Fruit fly (Drosophila melanogaster) whole organism, embryonic: ENCODE data around the gene CG7766.
A peak's percentile ranks its signal among the peaks of the same experiment; 100 is the strongest.

ENCODE experiments used
- Atf-2 ChIP-seq: fragments of 200-800 bp; sonication (Bioruptor generic); optimal IDR thresholded peaks from 2 replicates; lab custom pipeline; 2016; ENCODE audit warnings: missing biosample characterization, missing genetic modification characterization
- CG10209 ChIP-seq: fragments of 200-800 bp; sonication (Bioruptor generic); optimal IDR thresholded peaks from 3 replicates; lab custom pipeline; 2017; ENCODE audit warnings: missing biosample characterization, mild to moderate bottlenecking, missing genetic modification characterization, missing genetic modification reagents
- CG10267 ChIP-seq: fragments of 200-800 bp; sonication (Bioruptor generic); optimal IDR thresholded peaks from 2 replicates; lab custom pipeline; 2018; ENCODE audit warnings: missing biosample characterization, mild to moderate bottlenecking, missing genetic modification characterization, moderate library complexity
- CG10274 ChIP-seq: fragments of 200-800 bp; sonication (Bioruptor generic); optimal IDR thresholded peaks from 3 replicates; lab custom pipeline; 2017; ENCODE audit warnings: missing biosample characterization, mild to moderate bottlenecking, missing genetic modification characterization
- CG10321 ChIP-seq: fragments of 200-800 bp; sonication (Bioruptor generic); IDR thresholded peaks from 2 replicates; pipeline ENCODE4 v1.3.6; 2022; ENCODE audit warnings: missing biosample characterization, missing genetic modification characterization
- CG10959 ChIP-seq: fragments of 200-800 bp; sonication (Bioruptor generic); IDR thresholded peaks from 2 replicates; pipeline ENCODE4 v1.3.6; 2022; ENCODE audit warnings: missing biosample characterization, missing genetic modification characterization
- CG10979 ChIP-seq: fragments of 200-800 bp; sonication (Bioruptor generic); optimal IDR thresholded peaks from 2 replicates; lab custom pipeline; 2018; ENCODE audit warnings: missing biosample characterization, mild to moderate bottlenecking, missing genetic modification characterization, moderate library complexity
- CG12236 ChIP-seq: fragments of 200-800 bp; sonication (Bioruptor generic); optimal IDR thresholded peaks from 2 replicates; lab custom pipeline; 2016; ENCODE audit warnings: missing biosample characterization, missing genetic modification characterization
- CG13287 ChIP-seq: fragments of 200-800 bp; sonication (Bioruptor generic); IDR thresholded peaks from 2 replicates; pipeline ENCODE4 v1.3.6; 2022; ENCODE audit warnings: missing biosample characterization, missing genetic modification characterization; ENCODE audit not compliant: partially characterized antibody
- CG14667 ChIP-seq: fragments of 200-800 bp; sonication (Bioruptor generic); IDR thresholded peaks from 2 replicates; pipeline ENCODE4 v1.3.6; 2022; ENCODE audit warnings: missing biosample characterization, missing genetic modification characterization
- CG16863 ChIP-seq: fragments of 200-800 bp; sonication (Bioruptor generic); optimal IDR thresholded peaks from 3 replicates; lab custom pipeline; 2016; ENCODE audit warnings: missing biosample characterization, missing genetic modification characterization
- CG18619 ChIP-seq: fragments of 200-800 bp; sonication (Bioruptor generic); optimal IDR thresholded peaks from 3 replicates; lab custom pipeline; 2017; ENCODE audit warnings: missing biosample characterization, mild to moderate bottlenecking, missing genetic modification characterization
- CG18764 ChIP-seq: fragments of 200-800 bp; sonication (Bioruptor generic); optimal IDR thresholded peaks from 3 replicates; lab custom pipeline; 2016; ENCODE audit warnings: missing biosample characterization, missing genetic modification characterization
- CG30403 ChIP-seq: fragments of 200-800 bp; sonication (Bioruptor generic); optimal IDR thresholded peaks from 3 replicates; lab custom pipeline; 2016; ENCODE audit warnings: missing biosample characterization, missing genetic modification characterization
- CG3065 ChIP-seq: fragments of 200-800 bp; sonication (Bioruptor generic); optimal IDR thresholded peaks from 2 replicates; lab custom pipeline; 2016; ENCODE audit warnings: missing biosample characterization, missing genetic modification characterization
- CG31388 ChIP-seq: fragments of 200-800 bp; sonication (Bioruptor generic); optimal IDR thresholded peaks from 2 replicates; lab custom pipeline; 2016; ENCODE audit warnings: missing biosample characterization, missing genetic modification characterization
- CG33213 ChIP-seq: fragments of 200-800 bp; sonication (Bioruptor generic); optimal IDR thresholded peaks from 3 replicates; lab custom pipeline; 2016; ENCODE audit warnings: missing biosample characterization, missing genetic modification characterization
- CG3995 ChIP-seq: fragments of 200-800 bp; sonication (Bioruptor generic); optimal IDR thresholded peaks from 3 replicates; lab custom pipeline; 2016; ENCODE audit warnings: missing biosample characterization, missing genetic modification characterization
- D19B ChIP-seq: fragments of 200-800 bp; sonication (Bioruptor generic); optimal IDR thresholded peaks from 2 replicates; lab custom pipeline; 2017; ENCODE audit warnings: missing biosample characterization, mild to moderate bottlenecking, missing genetic modification characterization
- Dip2 ChIP-seq: fragments of 200-800 bp; sonication (Bioruptor generic); IDR thresholded peaks from 2 replicates; pipeline ENCODE4 v1.3.6; 2022; ENCODE audit warnings: missing biosample characterization, missing genetic modification characterization
- Dref ChIP-seq: fragments of 200-800 bp; sonication (Bioruptor generic); IDR thresholded peaks from 2 replicates; pipeline ENCODE4 v1.3.6; 2022; ENCODE audit warnings: missing biosample characterization, missing genetic modification characterization
- Eip74EF ChIP-seq, 2 experiments: fragments of 200-800 bp in 1 of 2; fragments of >200 bp in 1 of 2; sonication (Bioruptor generic) in 1 of 2; optimal IDR thresholded peaks; 2 replicates each; lab custom pipeline; 2017 to 2019; ENCODE audit warnings: missing biosample characterization in 2 of 2, missing genetic modification characterization in 2 of 2, mild to moderate bottlenecking in 1 of 2, moderate library complexity in 1 of 2
- Gsc ChIP-seq: fragments of 200-800 bp; sonication (Bioruptor generic); IDR thresholded peaks from 2 replicates; pipeline ENCODE4 v1.3.6; 2022; ENCODE audit warnings: missing biosample characterization, missing genetic modification characterization
- HmgZ ChIP-seq: fragments of 200-800 bp; sonication (Bioruptor generic); optimal IDR thresholded peaks from 2 replicates; lab custom pipeline; 2018; ENCODE audit warnings: missing biosample characterization, mild to moderate bottlenecking, missing genetic modification characterization
- Hr51 ChIP-seq, 2 experiments: fragments of 200-800 bp; sonication (Bioruptor generic); optimal IDR thresholded peaks; 2 replicates in 1 of 2; 3 replicates in 1 of 2; lab custom pipeline; 2016 to 2018; ENCODE audit warnings: missing biosample characterization in 2 of 2, missing genetic modification characterization in 2 of 2, mild to moderate bottlenecking in 1 of 2, moderate library complexity in 1 of 2
- Lim3 ChIP-seq: fragments of 200-800 bp; sonication (Bioruptor generic); IDR thresholded peaks from 2 replicates; pipeline ENCODE4 v1.3.6; 2022; ENCODE audit warnings: missing biosample characterization, missing genetic modification characterization
- Max ChIP-seq: fragments of 200-800 bp; sonication (Bioruptor generic); optimal IDR thresholded peaks from 2 replicates; lab custom pipeline; 2016; ENCODE audit warnings: missing biosample characterization, mild to moderate bottlenecking, missing genetic modification characterization
- NC2α ChIP-seq: fragments of 200-800 bp; sonication (Bioruptor generic); optimal IDR thresholded peaks from 2 replicates; lab custom pipeline; 2016; ENCODE audit warnings: missing biosample characterization, missing genetic modification characterization
- Oaz ChIP-seq: fragments of 200-800 bp; sonication (Bioruptor generic); IDR thresholded peaks from 2 replicates; pipeline ENCODE4 v1.3.6; 2022; ENCODE audit warnings: missing biosample characterization, missing genetic modification characterization
- Oli ChIP-seq: fragments of 200-800 bp; sonication (Bioruptor generic); optimal IDR thresholded peaks from 2 replicates; lab custom pipeline; 2018; ENCODE audit warnings: missing biosample characterization, mild to moderate bottlenecking, missing genetic modification characterization, moderate library complexity
- Side ChIP-seq: fragments of 200-800 bp; sonication (Bioruptor generic); optimal IDR thresholded peaks from 2 replicates; lab custom pipeline; 2016; ENCODE audit warnings: missing biosample characterization, missing genetic modification characterization
- Ssrp ChIP-seq: fragments of 200-800 bp; sonication (Bioruptor generic); optimal IDR thresholded peaks from 2 replicates; lab custom pipeline; 2018; ENCODE audit warnings: missing biosample characterization, mild to moderate bottlenecking, missing genetic modification characterization, moderate library complexity
- Xbp1 ChIP-seq: fragments of 200-800 bp; sonication (Bioruptor generic); optimal IDR thresholded peaks from 3 replicates; lab custom pipeline; 2016; ENCODE audit warnings: missing biosample characterization, mild to moderate bottlenecking, missing genetic modification characterization
- YL-1 ChIP-seq: fragments of 200-800 bp; sonication (Bioruptor generic); optimal IDR thresholded peaks from 3 replicates; lab custom pipeline; 2017; ENCODE audit warnings: missing biosample characterization, mild to moderate bottlenecking, missing genetic modification characterization
- ab ChIP-seq: fragments of 200-800 bp; sonication (Bioruptor generic); optimal IDR thresholded peaks from 2 replicates; lab custom pipeline; 2016; ENCODE audit warnings: missing biosample characterization, missing genetic modification characterization
- ap ChIP-seq: fragments of 200-800 bp; sonication (Bioruptor generic); IDR thresholded peaks from 2 replicates; pipeline ENCODE4 v1.3.6; 2022; ENCODE audit warnings: missing biosample characterization, missing genetic modification characterization
- bigmax ChIP-seq: fragments of 200-800 bp; sonication (Bioruptor generic); optimal IDR thresholded peaks from 2 replicates; lab custom pipeline; 2018; ENCODE audit warnings: missing biosample characterization, mild to moderate bottlenecking, missing genetic modification characterization
- cas ChIP-seq: fragments of 200-800 bp; sonication (Bioruptor generic); IDR thresholded peaks from 2 replicates; pipeline ENCODE4 v1.3.6; 2022; ENCODE audit warnings: missing biosample characterization, missing genetic modification characterization
- dimm ChIP-seq: fragments of 200-800 bp; sonication (Bioruptor generic); IDR thresholded peaks from 2 replicates; pipeline ENCODE4 v1.3.6; 2022; ENCODE audit warnings: missing biosample characterization, missing genetic modification characterization
- dmrt11E ChIP-seq: fragments of 200-800 bp; sonication (Bioruptor generic); optimal IDR thresholded peaks from 3 replicates; lab custom pipeline; 2018; ENCODE audit warnings: missing biosample characterization, mild to moderate bottlenecking, missing genetic modification characterization, moderate library complexity
- esg ChIP-seq: fragments of 200-800 bp; sonication (Bioruptor generic); conservative IDR thresholded peaks from 2 replicates; pipeline ENCODE4 v1.3.6; 2022; ENCODE audit warnings: missing biosample characterization, missing genetic modification characterization
- h ChIP-seq: fragments of >200 bp; optimal IDR thresholded peaks from 2 replicates; lab custom pipeline; 2017
- lbe ChIP-seq: fragments of 200-800 bp; sonication (Bioruptor generic); optimal IDR thresholded peaks from 2 replicates; lab custom pipeline; 2016; ENCODE audit warnings: missing biosample characterization, mild to moderate bottlenecking, missing genetic modification characterization
- nau ChIP-seq: fragments of 200-800 bp; sonication (Bioruptor generic); optimal IDR thresholded peaks from 3 replicates; lab custom pipeline; 2017; ENCODE audit warnings: missing biosample characterization, mild to moderate bottlenecking, missing genetic modification characterization, missing genetic modification reagents
- scrt ChIP-seq: fragments of 200-800 bp; sonication (Bioruptor generic); optimal IDR thresholded peaks from 2 replicates; lab custom pipeline; 2018; ENCODE audit warnings: missing biosample characterization, mild to moderate bottlenecking, missing genetic modification characterization, moderate library complexity
- sima ChIP-seq: fragments of 200-800 bp; sonication (Bioruptor generic); optimal IDR thresholded peaks from 2 replicates; lab custom pipeline; 2016; ENCODE audit warnings: missing biosample characterization, missing genetic modification characterization
- stwl ChIP-seq: fragments of 200-800 bp; sonication (Bioruptor generic); optimal IDR thresholded peaks from 3 replicates; lab custom pipeline; 2018; ENCODE audit warnings: missing biosample characterization, mild to moderate bottlenecking, missing genetic modification characterization, moderate library complexity
- vfl ChIP-seq: fragments of 200-800 bp; sonication (Bioruptor generic); optimal IDR thresholded peaks from 2 replicates; lab custom pipeline; 2016; ENCODE audit warnings: missing biosample characterization, missing genetic modification characterization
- wek ChIP-seq: fragments of 200-800 bp; sonication (Bioruptor generic); optimal IDR thresholded peaks from 3 replicates; lab custom pipeline; 2018; ENCODE audit warnings: missing biosample characterization, mild to moderate bottlenecking, missing genetic modification characterization, moderate library complexity
- zfh2 ChIP-seq: fragments of 200-800 bp; sonication (Bioruptor generic); optimal IDR thresholded peaks from 2 replicates; lab custom pipeline; 2016; ENCODE audit warnings: missing biosample characterization, missing genetic modification characterization

Gene CG7766

dm6 chrX:9109072-9109844 lies 5.7 kb upstream of the CG7766 start (continued):
- no peak for TF ChIP-seq h (lab: Kevin White, UChicago)
- no peak for TF ChIP-seq Dref
- peak; percentile 44 for TF ChIP-seq CG10979
- TF ChIP-seq Eip74EF (GFP tag; optimal IDR thresholded peaks at IDR 0.05; lab: Kevin White, UChicago) = peak in 1 of 2 experiments; percentile 1
- TF ChIP-seq dimm (GFP tag; lab: Robert Waterston, UW) = no peak
- no peak for TF ChIP-seq CG13287 (GFP tag; lab: Robert Waterston, UW)
- TF ChIP-seq Oli (tag; lab: Kevin White, UChicago) = peak; percentile 62
- TF ChIP-seq HmgZ (tag; lab: Kevin White, UChicago) = peak; percentile 36
- peak; percentile 61 for TF ChIP-seq Xbp1 (GFP tag; lab: Kevin White, UChicago)
- TF ChIP-seq CG30403 = peak; percentile 72
- no peak for TF ChIP-seq CG10274 (GFP tag; lab: Kevin White, UChicago)
- TF ChIP-seq Max (GFP tag; lab: Kevin White, UChicago) = peak; percentile 31
- peak; percentile 73 for TF ChIP-seq CG16863
- TF ChIP-seq CG10209 (GFP tag; lab: Kevin White, UChicago) = peak; percentile 58
- peak; percentile 28 for TF ChIP-seq D19B (GFP tag; lab: Kevin White, UChicago)
- TF ChIP-seq CG10959 (GFP tag; lab: Robert Waterston, UW) = no peak
- peak; percentile 37 for TF ChIP-seq scrt (GFP tag; lab: Kevin White, UChicago)
- no peak for TF ChIP-seq CG31388
- TF ChIP-seq CG14667 (GFP tag; lab: Robert Waterston, UW) = peak; percentile 13; the same call in 1 of the 2 replicates
- TF ChIP-seq Atf-2 (GFP tag; lab: Kevin White, UChicago) = peak; percentile 28
- 0 out of 2 replicates have a peak, but pooled peaks have one; percentile 32 for TF ChIP-seq esg (GFP tag; lab: Robert Waterston, UW)
- TF ChIP-seq CG3065 (GFP tag; lab: Kevin White, UChicago) = no peak
- no peak for TF ChIP-seq vfl (GFP tag; lab: Kevin White, UChicago)
- TF ChIP-seq CG10267 (tag; lab: Kevin White, UChicago) = peak; percentile 58
- TF ChIP-seq Lim3 (GFP tag; lab: Robert Waterston, UW) = no peak
- TF ChIP-seq sima = no peak
- TF ChIP-seq zfh2 = peak; percentile 49
- TF ChIP-seq CG18619 (GFP tag; lab: Kevin White, UChicago) = peak; percentile 48
- TF ChIP-seq nau (GFP tag; lab: Kevin White, UChicago) = no peak
- TF ChIP-seq dmrt11E (tag; lab: Kevin White, UChicago) = peak; percentile 63
- no peak for TF ChIP-seq Gsc
- no peak for TF ChIP-seq Oaz (GFP tag; lab: Robert Waterston, UW)
- TF ChIP-seq CG10321 = peak; percentile 35; the same call in 1 of the 2 replicates
- TF ChIP-seq Ssrp = peak; percentile 56
- peak; percentile 18 for TF ChIP-seq stwl (tag; lab: Kevin White, UChicago)
- no peak for TF ChIP-seq lbe (GFP tag; lab: Kevin White, UChicago)
- TF ChIP-seq CG18764 = no peak
- TF ChIP-seq YL-1 (GFP tag; lab: Kevin White, UChicago) = peak; percentile 32
- TF ChIP-seq ab = no peak
- no peak for TF ChIP-seq Side (GFP tag; lab: Kevin White, UChicago)
- no peak for TF ChIP-seq CG3995 (GFP tag; lab: Kevin White, UChicago)
- TF ChIP-seq CG33213 (GFP tag; lab: Kevin White, UChicago) = peak; percentile 34
- TF ChIP-seq CG12236 (GFP tag; lab: Kevin White, UChicago) = peak; percentile 40
- no peak for TF ChIP-seq ap (GFP tag; lab: Robert Waterston, UW)
- peak in 1 of 2 experiments; percentile 59 for TF ChIP-seq Hr51 (GFP tag; optimal IDR thresholded peaks at IDR 0.05; lab: Kevin White, UChicago)
- no peak for TF ChIP-seq NC2α (GFP tag; lab: Kevin White, UChicago)
- TF ChIP-seq Dip2 (GFP tag; lab: Robert Waterston, UW) = no peak
- TF ChIP-seq wek (GFP tag; lab: Kevin White, UChicago) = peak; percentile 38
- no peak for TF ChIP-seq bigmax (GFP tag; lab: Kevin White, UChicago)
- TF ChIP-seq cas = no peak
